Worm (Caenorhabditis elegans) whole organism, L2 larva: ENCODE data around the gene ttr-59.

Experiments used
- ZK546.5 ChIP-seq: sonication (generic microtip); optimal IDR thresholded peaks from 2 replicates; lab custom pipeline; 2017; ENCODE audit warnings: missing biosample characterization, missing genetic modification characterization
- alr-1 ChIP-seq: fragments of 150-350 bp; optimal IDR thresholded peaks from 2 replicates; lab custom pipeline; 2014; ENCODE audit warnings: missing biosample characterization, missing genetic modification characterization
- crh-2 ChIP-seq: sonication (generic microtip); optimal IDR thresholded peaks from 2 replicates; lab custom pipeline; 2017; ENCODE audit warnings: missing biosample characterization, missing genetic modification characterization
- elt-1 ChIP-seq: fragments of 150-350 bp; optimal IDR thresholded peaks from 2 replicates; lab custom pipeline; 2014; ENCODE audit warnings: missing biosample characterization, missing genetic modification characterization
- mab-5 ChIP-seq: fragments of 150-350 bp; optimal IDR thresholded peaks from 2 replicates; lab custom pipeline; 2014; ENCODE audit warnings: missing biosample characterization, missing genetic modification characterization
- nhr-11 ChIP-seq: fragments of 150-350 bp; optimal IDR thresholded peaks from 2 replicates; lab custom pipeline; 2014; ENCODE audit warnings: missing biosample characterization, missing genetic modification characterization
- nhr-23 ChIP-seq: fragments of 150-350 bp; optimal IDR thresholded peaks from 2 replicates; lab custom pipeline; 2014; ENCODE audit warnings: missing biosample characterization, missing genetic modification reagents, missing genetic modification characterization
- nhr-237 ChIP-seq: fragments of 150-350 bp; optimal IDR thresholded peaks from 2 replicates; lab custom pipeline; 2014; ENCODE audit warnings: missing biosample characterization, missing genetic modification characterization
- snpc-4 ChIP-seq: fragments of 150-350 bp; optimal IDR thresholded peaks from 2 replicates; lab custom pipeline; 2014; ENCODE audit warnings: missing biosample characterization, missing genetic modification characterization
- unc-39 ChIP-seq: fragments of 150-350 bp; optimal IDR thresholded peaks from 2 replicates; lab custom pipeline; 2014; ENCODE audit warnings: missing biosample characterization, missing genetic modification characterization
- unc-55 ChIP-seq: fragments of 150-350 bp; sonication (generic microtip); optimal IDR thresholded peaks from 3 replicates; lab custom pipeline; 2014; ENCODE audit warnings: missing biosample characterization, missing genetic modification reagents, missing genetic modification characterization

ce11 chrX:7289565-7289964, 40.1 kb upstream of the ttr-59 start:
- TF ChIP-seq ZK546.5 (no peak), alr-1 (tag; lab: Kevin White, UChicago) (no peak), snpc-4 (tag; lab: Kevin White, UChicago) (no peak), crh-2 (tag; lab: Kevin White, UChicago) (no peak), nhr-11 (tag; lab: Kevin White, UChicago) (no peak), nhr-23 (no peak), unc-39 (tag; lab: Kevin White, UChicago) (no peak), mab-5 (tag; lab: Kevin White, UChicago) (no peak), elt-1 (no peak), unc-55 (GFP tag; lab: Kevin White, UChicago) (no peak), nhr-237 (tag; lab: Kevin White, UChicago) (no peak)
